Worm (Caenorhabditis elegans): Measurements from ENCODE around the gene sma-3.

The sma-3 gene

ce11 chrIII:6888497-6888896, 24.7 kb upstream of the sma-3 start:
- TF ChIP-seq sma-3 (GFP tag; optimal IDR thresholded peaks at IDR 0.05) (peak; percentile 25), lin-13 (GFP tag; optimal IDR thresholded peaks at IDR 0.05) (peak; percentile 26), nhr-21 (tag; optimal IDR thresholded peaks at IDR 0.05) (peak; percentile 49), C34F6.9 (tag; optimal IDR thresholded peaks at IDR 0.05) (peak; percentile 4), sma-9 (GFP tag; optimal IDR thresholded peaks at IDR 0.05) (peak; percentile 32), sma-9 (tag; optimal IDR thresholded peaks at IDR 0.05) (no peak), unc-55 (GFP tag; optimal IDR thresholded peaks at IDR 0.05) (peak; percentile 21), nhr-23 (tag; optimal IDR thresholded peaks at IDR 0.05) (no peak), crh-2 (tag; optimal IDR thresholded peaks at IDR 0.05) (peak; percentile 40), lsy-2 (tag; optimal IDR thresholded peaks at IDR 0.05) (peak in 1 of 2 experiments; percentile 46), ceh-82 (tag; optimal IDR thresholded peaks at IDR 0.05) (no peak)

DNA sequence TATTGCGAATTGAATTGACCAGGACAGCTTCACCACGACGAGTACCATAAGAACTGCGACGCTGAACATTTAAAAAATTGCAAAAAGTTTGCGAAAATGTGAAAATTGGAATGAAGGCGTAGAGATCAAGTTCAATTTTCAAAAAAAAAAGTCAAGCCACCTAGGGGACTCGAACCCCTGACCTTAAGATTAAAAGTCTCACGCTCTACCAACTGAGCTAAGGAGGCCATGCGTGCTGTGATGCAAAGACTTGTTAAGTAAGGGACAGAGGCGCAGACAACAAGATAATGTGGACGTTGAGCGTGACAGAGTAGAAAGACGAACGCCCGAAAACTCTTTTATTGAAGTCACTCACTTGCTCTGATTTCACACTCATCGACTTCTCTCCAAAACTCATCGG, 23.8 kb upstream of the sma-3 start:
- peak; percentile 76 for TF ChIP-seq sma-9 (GFP tag; optimal IDR thresholded peaks at IDR 0.05)
- no peak for TF ChIP-seq sma-9 (tag; optimal IDR thresholded peaks at IDR 0.05)
- TF ChIP-seq C34F6.9 (tag; optimal IDR thresholded peaks at IDR 0.05), result peak; percentile 65
- TF ChIP-seq ceh-82 (tag; optimal IDR thresholded peaks at IDR 0.05), result no peak
- peak; percentile 40 for TF ChIP-seq ztf-4 (tag; optimal IDR thresholded peaks at IDR 0.05)
- no peak for TF ChIP-seq ceh-16 (tag; optimal IDR thresholded peaks at IDR 0.05)
- TF ChIP-seq skn-1 (tag; optimal IDR thresholded peaks at IDR 0.05), result no peak
- TF ChIP-seq sma-3 (GFP tag; optimal IDR thresholded peaks at IDR 0.05), result no peak
- peak; percentile 42 for TF ChIP-seq F13H6.1 (tag; optimal IDR thresholded peaks at IDR 0.05)
- peak; percentile 93 for TF ChIP-seq nhr-129 (tag; optimal IDR thresholded peaks at IDR 0.05)
- no peak for TF ChIP-seq ama-1 (optimal IDR thresholded peaks at IDR 0.05)
- TF ChIP-seq unc-55 (GFP tag; optimal IDR thresholded peaks at IDR 0.05), result peak; percentile 73
- peak; percentile 19 for TF ChIP-seq nhr-11 (tag; optimal IDR thresholded peaks at IDR 0.05)
- no peak for TF ChIP-seq nhr-237 (tag; optimal IDR thresholded peaks at IDR 0.05)
- no peak for TF ChIP-seq ZK546.5 (tag; optimal IDR thresholded peaks at IDR 0.05)
- TF ChIP-seq nhr-77 (tag; optimal IDR thresholded peaks at IDR 0.05), result no peak
- TF ChIP-seq elt-3 (tag; optimal IDR thresholded peaks at IDR 0.05), result no peak
- no peak for TF ChIP-seq aly-2 (tag; optimal IDR thresholded peaks at IDR 0.05)
- TF ChIP-seq mab-5 (tag; optimal IDR thresholded peaks at IDR 0.05), result no peak
- no peak for TF ChIP-seq elt-1 (tag; optimal IDR thresholded peaks at IDR 0.05)
- no peak for TF ChIP-seq ztf-1 (GFP tag; conservative IDR thresholded peaks at IDR 0.05)
- TF ChIP-seq alr-1 (tag; optimal IDR thresholded peaks at IDR 0.05), result no peak
- peak; percentile 2 for TF ChIP-seq nhr-21 (tag; optimal IDR thresholded peaks at IDR 0.05)
- no peak for TF ChIP-seq peb-1 (tag; optimal IDR thresholded peaks at IDR 0.05)
- TF ChIP-seq unc-39 (tag; optimal IDR thresholded peaks at IDR 0.05), result no peak
- no peak for TF ChIP-seq sem-4 (tag; optimal IDR thresholded peaks at IDR 0.05)
- no peak for TF ChIP-seq nhr-23 (tag; optimal IDR thresholded peaks at IDR 0.05)
- TF ChIP-seq egl-27 (tag; optimal IDR thresholded peaks at IDR 0.05), result peak; percentile 37
- TF ChIP-seq nhr-25 (tag; optimal IDR thresholded peaks at IDR 0.05), result no peak
- no peak for TF ChIP-seq nhr-10 (tag; optimal IDR thresholded peaks at IDR 0.05)
- TF ChIP-seq dmd-4 (tag; optimal IDR thresholded peaks at IDR 0.05), result no peak
- TF ChIP-seq nhr-6 (tag; optimal IDR thresholded peaks at IDR 0.05), result no peak
- TF ChIP-seq unc-62 (GFP tag; optimal IDR thresholded peaks at IDR 0.05), result no peak
- TF ChIP-seq lin-11 (tag; optimal IDR thresholded peaks at IDR 0.05), result peak; percentile 50
- no peak for TF ChIP-seq ztf-11 (tag; optimal IDR thresholded peaks at IDR 0.05)
- no peak for TF ChIP-seq lin-39 (tag; optimal IDR thresholded peaks at IDR 0.05)
- peak in 1 of 2 experiments; percentile 48 for TF ChIP-seq mdl-1 (tag; optimal IDR thresholded peaks at IDR 0.05)
- no peak for TF ChIP-seq mbf-1 (tag; optimal IDR thresholded peaks at IDR 0.05)
- peak; percentile 56 to 74 for TF ChIP-seq lsy-2 (tag; optimal IDR thresholded peaks at IDR 0.05)
- no peak for TF ChIP-seq snpc-4 (tag; optimal IDR thresholded peaks at IDR 0.05)
- no peak for TF ChIP-seq Y55F3AM.14 (GFP tag; optimal IDR thresholded peaks at IDR 0.05)
- TF ChIP-seq zag-1 (tag; optimal IDR thresholded peaks at IDR 0.05), result peak; percentile 7
- peak; percentile 38 for TF ChIP-seq fos-1 (tag; optimal IDR thresholded peaks at IDR 0.05)
- TF ChIP-seq gmeb-1 (tag; optimal IDR thresholded peaks at IDR 0.05), result peak; percentile 61
- TF ChIP-seq blmp-1 (tag; optimal IDR thresholded peaks at IDR 0.05; ENCODE audit: insufficient read depth), result no peak
- TF ChIP-seq R02D3.7 (tag; optimal IDR thresholded peaks at IDR 0.05), result no peak
- no peak for TF ChIP-seq nhr-12 (tag; optimal IDR thresholded peaks at IDR 0.05)
- peak; percentile 52 for TF ChIP-seq lin-13 (GFP tag; optimal IDR thresholded peaks at IDR 0.05)
- TF ChIP-seq crh-2 (tag; optimal IDR thresholded peaks at IDR 0.05), result peak; percentile 68

All from whole organism, L2 larva.